Worm (Caenorhabditis elegans) whole organism, early embryonic: ENCODE measurements around the gene B0513.4.

Experiments
- B0310.2 ChIP-seq: sonication (generic microtip); optimal IDR thresholded peaks from 2 replicates; lab custom pipeline; 2016; ENCODE audit warnings: mild to moderate bottlenecking, missing genetic modification characterization, missing compliant biosample characterization
- F13C5.2 ChIP-seq: sonication (generic microtip); optimal IDR thresholded peaks from 2 replicates; lab custom pipeline; 2017; ENCODE audit warnings: mild to moderate bottlenecking, missing genetic modification characterization, inconsistent platforms, missing compliant biosample characterization
- aly-1 ChIP-seq: sonication (generic microtip); optimal IDR thresholded peaks from 2 replicates; lab custom pipeline; 2016; ENCODE audit warnings: missing genetic modification characterization, missing compliant biosample characterization
- ama-1 ChIP-seq: fragments of 150-350 bp; optimal IDR thresholded peaks from 2 replicates; lab custom pipeline; 2014
- ceh-13 ChIP-seq: fragments of 200-800 bp; sonication (Bioruptor generic); optimal IDR thresholded peaks from 2 replicates; lab custom pipeline; 2018; ENCODE audit warnings: mild to moderate bottlenecking, missing genetic modification characterization, missing compliant biosample characterization
- ceh-36 ChIP-seq: sonication (generic microtip); optimal IDR thresholded peaks from 2 replicates; lab custom pipeline; 2016; ENCODE audit warnings: missing genetic modification characterization, inconsistent platforms, missing compliant biosample characterization
- ets-7 ChIP-seq: sonication (generic microtip); optimal IDR thresholded peaks from 2 replicates; lab custom pipeline; 2016; ENCODE audit warnings: missing genotype, missing genetic modification characterization, missing compliant biosample characterization
- flt-1 ChIP-seq: fragments of 200-800 bp; sonication (Bioruptor generic); IDR thresholded peaks from 2 replicates; pipeline ENCODE4 v1.3.6; 2022; ENCODE audit warnings: missing genetic modification characterization, missing compliant biosample characterization
- hmbx-1 ChIP-seq: sonication (generic microtip); optimal IDR thresholded peaks from 2 replicates; lab custom pipeline; 2016; ENCODE audit warnings: mild to moderate bottlenecking, missing genetic modification characterization, missing compliant biosample characterization
- hmg-4 ChIP-seq: fragments of 200-800 bp; sonication (Bioruptor generic); optimal IDR thresholded peaks from 2 replicates; lab custom pipeline; 2018; ENCODE audit warnings: mild to moderate bottlenecking, missing genetic modification characterization, missing compliant biosample characterization
- hnd-1 ChIP-seq: sonication (generic microtip); optimal IDR thresholded peaks from 2 replicates; lab custom pipeline; 2016; ENCODE audit warnings: missing genetic modification characterization, missing compliant biosample characterization
- pes-1 ChIP-seq: fragments of 200-800 bp; sonication (Bioruptor generic); IDR thresholded peaks from 2 replicates; pipeline ENCODE4 v1.3.6; 2022; ENCODE audit warnings: missing genetic modification reagents, missing genetic modification characterization, missing compliant biosample characterization
- scrt-1 ChIP-seq: fragments of 200-800 bp; sonication (Bioruptor generic); IDR thresholded peaks from 2 replicates; pipeline ENCODE4 v1.3.6; 2022; ENCODE audit warnings: missing genetic modification characterization, missing compliant biosample characterization
- sea-1 ChIP-seq: fragments of 200-800 bp; sonication (Bioruptor generic); conservative IDR thresholded peaks from 2 replicates; pipeline ENCODE4 v1.3.6; 2022; ENCODE audit warnings: missing genetic modification characterization, missing compliant biosample characterization
- tbx-11 ChIP-seq: fragments of 200-800 bp; sonication (Bioruptor generic); IDR thresholded peaks from 2 replicates; pipeline ENCODE4 v1.3.6; 2022; ENCODE audit warnings: missing genetic modification characterization, missing compliant biosample characterization
- tbx-37 ChIP-seq: fragments of 200-800 bp; sonication (Bioruptor generic); conservative IDR thresholded peaks from 2 replicates; pipeline ENCODE4 v1.3.6; 2022; ENCODE audit warnings: missing genetic modification reagents, missing genetic modification characterization, missing compliant biosample characterization
- tra-4 ChIP-seq: sonication (generic microtip); optimal IDR thresholded peaks from 2 replicates; lab custom pipeline; 2017; ENCODE audit warnings: missing genetic modification characterization, missing compliant biosample characterization

Gene B0513.4

DNA sequence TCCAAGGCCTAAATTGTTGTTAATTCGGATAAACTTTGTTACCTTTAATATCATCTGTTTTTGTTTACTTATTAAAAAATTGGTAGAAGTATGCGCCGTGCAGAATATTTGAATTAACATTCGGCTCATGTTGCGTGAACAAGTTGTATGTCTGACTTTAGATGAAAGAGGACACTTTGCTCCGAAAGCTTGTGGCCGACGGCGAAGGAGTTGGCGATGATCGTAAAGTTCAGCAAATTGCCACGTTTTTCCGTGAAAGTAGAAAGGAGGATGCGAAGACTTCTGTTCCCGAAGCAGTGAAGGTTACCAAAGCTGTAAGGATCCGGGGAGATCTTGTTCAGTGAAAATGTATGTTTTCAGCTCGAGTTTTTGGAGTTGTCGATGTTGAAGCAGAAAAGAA is 2.6 kb downstream of the B0513.4 start, which contains the start of gene thoc-7:
thoc-7 (plus strand) TSS at position 162 of the 400 bp plus-strand sequence.
- TF ChIP-seq scrt-1 (GFP tag; lab: Robert Waterston, UW) (no peak), tbx-11 (GFP tag; lab: Robert Waterston, UW) (no peak), tbx-37 (GFP tag; lab: Robert Waterston, UW) (no peak), ceh-13 (GFP tag; lab: Kevin White, UChicago) (no peak), tra-4 (no peak), hnd-1 (tag; lab: Kevin White, UChicago) (no peak), ceh-36 (tag; lab: Kevin White, UChicago) (no peak), B0310.2 (no peak), ets-7 (tag; lab: Kevin White, UChicago) (no peak), F13C5.2 (tag; lab: Kevin White, UChicago) (no peak), aly-1 (tag; lab: Kevin White, UChicago) (no peak), hmbx-1 (no peak), ama-1 (lab: Kevin White, UChicago) (no peak), sea-1 (GFP tag; lab: Robert Waterston, UW) (no peak), hmg-4 (GFP tag; lab: Kevin White, UChicago) (no peak), flt-1 (GFP tag; lab: Robert Waterston, UW) (no peak), pes-1 (GFP tag; lab: Robert Waterston, UW) (no peak)

DNA sequence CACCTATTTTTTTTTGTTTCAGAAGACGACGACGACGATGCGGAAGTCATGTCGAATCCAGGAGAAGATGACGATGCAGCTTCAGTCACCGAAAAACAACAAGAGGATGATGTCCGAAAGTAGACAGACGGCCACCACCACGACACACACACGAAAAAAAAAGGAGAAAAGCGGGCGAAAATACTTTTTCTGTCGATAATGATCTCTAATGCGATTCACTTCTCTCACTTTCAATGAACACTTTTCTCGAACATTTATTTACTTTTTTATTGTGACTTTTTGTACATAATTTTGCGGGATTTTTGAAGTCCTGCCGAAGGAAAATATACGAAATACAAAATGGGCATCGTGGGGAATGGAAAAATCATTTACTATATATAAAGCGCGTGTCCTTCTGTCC is 4.0 kb downstream of the B0513.4 start:
- TF ChIP-seq tra-4 (no peak), ama-1 (lab: Kevin White, UChicago) (no peak), flt-1 (GFP tag; lab: Robert Waterston, UW) (no peak), hmbx-1 (no peak), tbx-37 (GFP tag; lab: Robert Waterston, UW) (no peak), hmg-4 (GFP tag; lab: Kevin White, UChicago) (no peak), F13C5.2 (tag; lab: Kevin White, UChicago) (no peak), tbx-11 (GFP tag; lab: Robert Waterston, UW) (no peak), pes-1 (GFP tag; lab: Robert Waterston, UW) (no peak), ceh-36 (tag; lab: Kevin White, UChicago) (no peak), sea-1 (GFP tag; lab: Robert Waterston, UW) (no peak), B0310.2 (no peak)

DNA sequence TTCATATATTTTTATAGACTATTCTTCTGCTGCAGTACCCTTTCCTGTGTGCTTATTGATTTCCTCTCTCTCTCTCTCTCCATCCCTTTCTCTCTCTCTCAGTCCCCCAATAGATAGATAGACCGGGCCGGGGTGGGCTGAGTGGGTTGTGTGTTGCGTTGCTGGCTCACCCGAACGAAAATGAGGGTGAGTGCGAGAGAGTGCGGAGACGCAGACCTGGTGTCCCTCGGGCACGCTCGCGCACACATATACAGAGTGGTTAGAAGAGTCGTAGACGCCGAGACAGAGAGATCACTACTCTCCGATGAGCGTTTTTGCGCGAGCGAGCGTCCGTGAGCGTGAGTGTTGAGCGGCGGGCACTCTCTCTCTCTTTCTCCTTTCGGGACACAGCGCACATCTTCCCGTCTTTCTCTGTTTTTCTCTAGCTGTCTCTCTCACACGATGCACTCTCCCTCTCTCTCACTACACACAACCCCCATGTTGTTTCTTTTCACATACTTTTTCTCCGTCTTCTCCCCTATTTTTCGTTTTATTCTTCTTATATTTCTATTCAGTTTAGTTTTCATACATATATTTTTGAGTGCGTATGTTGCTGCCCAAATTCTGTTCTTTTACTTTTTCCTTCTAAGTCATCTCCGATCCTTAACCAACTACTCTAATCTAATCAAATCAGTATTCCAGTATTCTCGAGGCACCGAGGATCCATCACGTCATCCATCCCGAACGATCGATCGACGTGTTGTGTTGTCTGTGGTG is 7.6 kb downstream of the B0513.4 start, which contains the start of gene lin-66:
lin-66 (plus strand) TSS at position 672 of the 756 bp plus-strand sequence.
- TF ChIP-seq flt-1 (GFP tag; lab: Robert Waterston, UW) (no peak), scrt-1 (GFP tag; lab: Robert Waterston, UW) (no peak), hmbx-1 (no peak), F13C5.2 (tag; lab: Kevin White, UChicago) (peak; percentile 73), aly-1 (tag; lab: Kevin White, UChicago) (peak; percentile 36), tbx-11 (GFP tag; lab: Robert Waterston, UW) (no peak), ets-7 (tag; lab: Kevin White, UChicago) (peak; percentile 28), B0310.2 (no peak), ceh-36 (tag; lab: Kevin White, UChicago) (no peak), tbx-37 (GFP tag; lab: Robert Waterston, UW) (no peak), hnd-1 (tag; lab: Kevin White, UChicago) (no peak), ceh-13 (GFP tag; lab: Kevin White, UChicago) (no peak), tra-4 (no peak), hmg-4 (GFP tag; lab: Kevin White, UChicago) (peak; percentile 77), sea-1 (GFP tag; lab: Robert Waterston, UW) (peak; percentile 26; the same call in 1 of the 2 replicates), ama-1 (lab: Kevin White, UChicago) (no peak), pes-1 (GFP tag; lab: Robert Waterston, UW) (no peak)

DNA sequence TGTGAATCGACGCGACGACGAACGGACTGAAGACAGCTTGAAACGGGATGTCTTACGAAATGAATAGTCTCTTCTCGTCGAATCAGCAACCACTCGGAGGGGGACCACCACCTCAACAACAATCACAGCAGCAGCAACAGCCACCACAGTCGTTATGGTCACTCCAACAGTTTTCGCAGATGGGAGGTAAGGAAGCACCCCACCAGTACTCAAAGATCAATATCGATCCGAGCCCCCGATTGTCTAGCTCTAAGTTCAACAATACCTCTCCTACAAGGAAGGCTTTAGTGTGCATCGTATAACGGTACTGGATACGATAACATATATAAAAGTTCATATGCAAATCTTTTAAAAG is 8.2 kb downstream of the B0513.4 start:
- TF ChIP-seq pes-1 (GFP tag; lab: Robert Waterston, UW): no peak
- TF ChIP-seq F13C5.2 (tag; lab: Kevin White, UChicago): no peak
- no peak for TF ChIP-seq hnd-1 (tag; lab: Kevin White, UChicago)
- TF ChIP-seq B0310.2: no peak

DNA sequence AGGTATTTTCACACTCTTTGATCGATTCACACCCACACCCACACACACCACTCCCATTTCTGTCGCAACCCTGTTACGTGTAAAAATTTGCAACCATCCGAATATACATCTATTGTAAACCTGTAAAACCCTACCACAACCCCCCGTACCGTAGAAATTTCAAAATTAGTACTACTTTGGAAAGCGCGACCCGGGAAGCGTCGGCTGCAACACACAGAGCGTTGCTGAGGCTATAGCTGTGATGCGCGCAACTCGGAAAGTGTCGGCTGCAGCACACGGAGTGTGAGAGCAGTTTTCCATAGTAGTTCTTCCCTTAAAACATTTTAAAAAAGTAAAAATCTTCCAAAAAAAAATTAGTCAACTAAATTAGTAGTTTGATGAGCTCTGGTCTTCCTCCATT is 13.2 kb downstream of the B0513.4 start:
- TF ChIP-seq sea-1 (GFP tag; lab: Robert Waterston, UW): no peak
- no peak for TF ChIP-seq ceh-36 (tag; lab: Kevin White, UChicago)
- no peak for TF ChIP-seq tbx-37 (GFP tag; lab: Robert Waterston, UW)
- TF ChIP-seq pes-1 (GFP tag; lab: Robert Waterston, UW): 0 out of 2 replicates have a peak, but pooled peaks have one; percentile 7

DNA sequence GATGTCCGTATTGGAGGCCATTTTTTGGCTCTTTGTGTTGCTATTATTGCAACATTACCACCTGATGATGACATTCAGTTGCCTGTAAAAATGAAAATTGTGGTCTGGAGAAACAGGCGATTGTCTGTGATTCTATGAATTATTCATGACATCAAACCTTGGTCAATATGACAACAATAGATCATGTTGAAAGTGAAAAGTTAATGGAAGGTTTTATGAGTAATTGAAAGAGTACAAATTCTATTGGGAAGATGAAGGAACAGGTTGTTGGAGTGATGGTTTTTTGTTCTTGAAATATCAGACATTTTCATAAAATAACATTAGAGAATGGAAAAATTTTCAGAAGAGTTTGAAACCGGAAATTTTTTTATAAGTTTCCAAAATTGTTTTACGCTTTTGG is 22.8 kb downstream of the B0513.4 start, which contains the start of gene Y37A1A.3:
Y37A1A.3 (minus strand) TSS at position 101 of the 400 bp plus-strand sequence.
- TF ChIP-seq ceh-13 (GFP tag; lab: Kevin White, UChicago) (no peak), F13C5.2 (tag; lab: Kevin White, UChicago) (no peak), scrt-1 (GFP tag; lab: Robert Waterston, UW) (no peak), ets-7 (tag; lab: Kevin White, UChicago) (no peak), hmbx-1 (no peak)

DNA sequence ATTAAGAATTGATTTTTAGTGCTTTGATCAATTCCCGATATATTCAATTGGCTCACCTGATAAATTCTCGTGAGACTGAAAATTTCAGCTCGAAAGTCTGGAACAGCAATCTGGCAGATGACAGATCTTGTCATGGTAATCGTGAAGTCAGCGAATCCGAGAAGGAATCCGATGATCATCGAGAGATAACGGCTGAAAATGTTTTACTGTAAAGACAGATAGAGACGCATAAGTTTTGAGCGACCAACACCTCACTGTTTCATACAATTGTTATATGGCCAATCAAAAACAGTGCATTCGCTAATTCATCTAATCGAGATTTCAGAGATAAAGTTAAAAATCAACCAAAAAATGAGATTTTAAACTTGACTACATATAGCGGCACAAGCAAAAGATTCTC is 26.4 kb downstream of the B0513.4 start:
- TF ChIP-seq sea-1 (GFP tag; lab: Robert Waterston, UW) (no peak), hmbx-1 (no peak), tbx-11 (GFP tag; lab: Robert Waterston, UW) (no peak), pes-1 (GFP tag; lab: Robert Waterston, UW) (no peak), ets-7 (tag; lab: Kevin White, UChicago) (no peak)
